Fruit fly (Drosophila melanogaster) whole organism, adult: Measurements from ENCODE around the gene Npc2f.

Experiments
- CG11617 ChIP-seq: fragments of 200-800 bp; sonication (Bioruptor generic); optimal IDR thresholded peaks from 2 replicates; lab custom pipeline; 2017; ENCODE audit warnings: mild to moderate bottlenecking, missing biosample characterization, missing genetic modification reagents, missing genetic modification characterization
- CG7045 ChIP-seq: fragments of 200-800 bp; sonication (Bioruptor generic); optimal IDR thresholded peaks from 2 replicates; lab custom pipeline; 2017; ENCODE audit warnings: missing biosample characterization, mild to moderate bottlenecking, missing genetic modification characterization
- kay ChIP-seq: fragments of 200-800 bp; sonication (Bioruptor generic); peaks from one replicate; lab custom pipeline; 2016; ENCODE audit warnings: missing biosample characterization, missing genetic modification characterization, borderline replicate concordance
- ovo ChIP-seq: fragments of 200-800 bp; sonication (Bioruptor generic); optimal IDR thresholded peaks from 2 replicates; lab custom pipeline; 2016; ENCODE audit warnings: missing biosample characterization, missing genetic modification characterization
- toe ChIP-seq: fragments of 200-800 bp; sonication (Bioruptor generic); optimal IDR thresholded peaks from 2 replicates; lab custom pipeline; 2016; ENCODE audit warnings: missing biosample characterization, missing genetic modification characterization

DNA sequence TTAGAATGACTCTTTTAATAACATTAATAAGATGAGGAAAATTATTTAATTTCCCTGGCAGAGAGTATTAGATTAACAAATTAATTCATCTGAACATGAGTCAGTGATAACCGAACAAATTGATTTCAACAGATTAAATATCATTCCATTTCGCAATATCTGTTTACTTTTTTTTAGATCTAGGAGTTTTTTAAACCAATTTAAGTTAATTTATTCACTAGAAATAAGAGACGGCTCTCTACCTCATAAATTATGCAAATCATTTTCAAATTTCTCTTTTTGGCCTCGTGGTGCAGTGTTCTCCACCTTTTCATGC, 24.7 kb upstream of the Npc2f start, which contains the start of gene Root:
- no peak for TF ChIP-seq kay (GFP tag; lab: Kevin White, UChicago)
- TF ChIP-seq CG7045 = no peak
- TF ChIP-seq toe = no peak
- no peak for TF ChIP-seq CG11617
- TF ChIP-seq ovo (GFP tag; lab: Kevin White, UChicago) = no peak
